Worm (Caenorhabditis elegans): ENCODE results near the gene T06E4.21.

The T06E4.21 gene

ce11 chrV:9664620-9665019 lies 13.2 kb downstream of the T06E4.21 start (continued):
- TF ChIP-seq gmeb-2 (tag; optimal IDR thresholded peaks at IDR 0.05) (no peak), lim-6 (tag; optimal IDR thresholded peaks at IDR 0.05) (no peak), nhr-11 (tag; optimal IDR thresholded peaks at IDR 0.05) (no peak), ceh-31 (tag; optimal IDR thresholded peaks at IDR 0.05) (peak; percentile 82), ref-2 (tag; optimal IDR thresholded peaks at IDR 0.05) (peak; percentile 0), K09A11.1 (tag; optimal IDR thresholded peaks at IDR 0.05; ENCODE audit: insufficient read depth) (no peak), C08G9.2 (tag; optimal IDR thresholded peaks at IDR 0.05) (no peak), nhr-232 (tag; optimal IDR thresholded peaks at IDR 0.05) (no peak), odd-2 (tag; optimal IDR thresholded peaks at IDR 0.05) (no peak), sdc-2 (tag; optimal IDR thresholded peaks at IDR 0.05) (no peak), ama-1 (optimal IDR thresholded peaks at IDR 0.05) (no peak), T23F11.4 (GFP tag; optimal IDR thresholded peaks at IDR 0.05) (no peak), ceh-45 (GFP tag; IDR thresholded peaks at IDR 0.05) (no peak), dve-1 (tag; optimal IDR thresholded peaks at IDR 0.05) (no peak), syd-9 (tag; optimal IDR thresholded peaks at IDR 0.05) (no peak), ceh-30 (tag; optimal IDR thresholded peaks at IDR 0.05) (no peak), unc-55 (GFP tag; optimal IDR thresholded peaks at IDR 0.05) (no peak)

ce11 chrV:9666394-9666793 lies 15.0 kb downstream of the T06E4.21 start, which contains the start of gene ZK287.1:
ZK287.1 (plus strand) TSS chrV:9666694.
- no peak for TF ChIP-seq ceh-6 (GFP tag; optimal IDR thresholded peaks at IDR 0.05)
- peak; percentile 17 for TF ChIP-seq unc-42 (tag; optimal IDR thresholded peaks at IDR 0.05)
- TF ChIP-seq fkh-10 (GFP tag; optimal IDR thresholded peaks at IDR 0.05), result peak; percentile 3
- TF ChIP-seq sox-2 (GFP tag; IDR thresholded peaks at IDR 0.05), result no peak
- TF ChIP-seq hlh-6 (tag; optimal IDR thresholded peaks at IDR 0.05), result no peak

ce11 chrV:9672495-9672894 lies 21.1 kb downstream of the T06E4.21 start:
- TF ChIP-seq K02D7.2 (tag; optimal IDR thresholded peaks at IDR 0.05) (no peak), ceh-48 (tag; optimal IDR thresholded peaks at IDR 0.05) (no peak), C08G9.2 (tag; optimal IDR thresholded peaks at IDR 0.05) (no peak), C38D4.7 (GFP tag; optimal IDR thresholded peaks at IDR 0.05) (no peak), fkh-6 (tag; optimal IDR thresholded peaks at IDR 0.05) (no peak), sdc-2 (tag; optimal IDR thresholded peaks at IDR 0.05) (no peak), dmd-4 (tag; optimal IDR thresholded peaks at IDR 0.05; ENCODE audit: borderline replicate concordance) (no peak), tbx-2 (tag; optimal IDR thresholded peaks at IDR 0.05) (no peak), pha-2 (tag; optimal IDR thresholded peaks at IDR 0.05) (no peak), mec-3 (tag; optimal IDR thresholded peaks at IDR 0.05; ENCODE audit: borderline replicate concordance) (no peak), ceh-14 (tag; optimal IDR thresholded peaks at IDR 0.05) (no peak), ttx-3 (tag; optimal IDR thresholded peaks at IDR 0.05) (no peak), rnt-1 (tag; optimal IDR thresholded peaks at IDR 0.05) (no peak), ref-2 (tag; optimal IDR thresholded peaks at IDR 0.05) (no peak), nhr-232 (tag; optimal IDR thresholded peaks at IDR 0.05) (no peak), sox-2 (GFP tag; IDR thresholded peaks at IDR 0.05) (no peak), lim-6 (tag; optimal IDR thresholded peaks at IDR 0.05) (no peak), ama-1 (optimal IDR thresholded peaks at IDR 0.05) (no peak), nfya-1 (tag; optimal IDR thresholded peaks at IDR 0.05) (no peak)

- TF ChIP-seq npax-4 (tag; optimal IDR thresholded peaks at IDR 0.05) (no peak), pqm-1 (tag; optimal IDR thresholded peaks at IDR 0.05) (no peak), pros-1 (tag; optimal IDR thresholded peaks at IDR 0.05) (no peak)
Observed at ce11 chrV:9673199-9673843, 21.9 kb downstream of the T06E4.21 start, which contains the start of gene sulp-8. sulp-8 (minus strand) TSS chrV:9673667.

Data from whole organism, late embryonic.